Fruit fly (Drosophila melanogaster): Measurements from ENCODE around the gene Axn.

Axn gene

dm6 chr3R:30062543-30062942, 39.9 kb downstream of the Axn start (continued):
- TF ChIP-seq danr (GFP tag; IDR thresholded peaks at IDR 0.05) (no peak), Bdp1 (GFP tag; optimal IDR thresholded peaks at IDR 0.05) (no peak), CG12391 (tag; optimal IDR thresholded peaks at IDR 0.05) (no peak), CG7357 (GFP tag; IDR thresholded peaks at IDR 0.05) (no peak), az2 (GFP tag; optimal IDR thresholded peaks at IDR 0.05) (no peak), YL-1 (GFP tag; optimal IDR thresholded peaks at IDR 0.05) (no peak), CG42726 (GFP tag; IDR thresholded peaks at IDR 0.05; ENCODE audit: partially characterized antibody) (no peak), CG7556 (GFP tag; optimal IDR thresholded peaks at IDR 0.05) (no peak), HmgD (GFP tag; optimal IDR thresholded peaks at IDR 0.05) (no peak), CG30403 (GFP tag; optimal IDR thresholded peaks at IDR 0.05) (no peak), kah (GFP tag; optimal IDR thresholded peaks at IDR 0.05) (no peak), fd102C (GFP tag; optimal IDR thresholded peaks at IDR 0.05) (no peak), CG12942 (GFP tag; optimal IDR thresholded peaks at IDR 0.05) (no peak), CG11723 (GFP tag; optimal IDR thresholded peaks at IDR 0.05) (no peak), Adf1 (GFP tag; IDR thresholded peaks at IDR 0.05) (peak; percentile 17; the same call in 1 of the 2 replicates), CG2199 (GFP tag; IDR thresholded peaks at IDR 0.05) (no peak), CG18011 (GFP tag; optimal IDR thresholded peaks at IDR 0.05) (no peak), tll (GFP tag; optimal IDR thresholded peaks at IDR 0.05) (no peak), wek (GFP tag; optimal IDR thresholded peaks at IDR 0.05) (no peak), odd (GFP tag; optimal IDR thresholded peaks at IDR 0.05) (no peak), Camta (GFP tag; optimal IDR thresholded peaks at IDR 0.05) (no peak), CG3281 (GFP tag; optimal IDR thresholded peaks at IDR 0.05) (no peak), Rx (GFP tag; IDR thresholded peaks at IDR 0.05) (no peak), gce (GFP tag; IDR thresholded peaks at IDR 0.05) (no peak), Hmr (GFP tag; optimal IDR thresholded peaks at IDR 0.05) (no peak), CG7372 (GFP tag; IDR thresholded peaks at IDR 0.05) (no peak), ssp (GFP tag; IDR thresholded peaks at IDR 0.05) (no peak), CG10321 (GFP tag; IDR thresholded peaks at IDR 0.05) (peak; percentile 20; the same call in 1 of the 2 replicates), CG16779 (GFP tag; IDR thresholded peaks at IDR 0.05) (no peak), zfh1 (GFP tag; IDR thresholded peaks at IDR 0.05) (no peak), CG12155 (GFP tag; optimal IDR thresholded peaks at IDR 0.05) (no peak), twi (tag; optimal IDR thresholded peaks at IDR 0.05) (no peak), Chrac-16 (GFP tag; optimal IDR thresholded peaks at IDR 0.05) (no peak), Ada2b (GFP tag; IDR thresholded peaks at IDR 0.05) (0 out of 2 replicates have a peak, but pooled peaks have one; percentile 11), CG17829 (tag; optimal IDR thresholded peaks at IDR 0.05) (no peak), CG32772 (GFP tag; IDR thresholded peaks at IDR 0.05) (no peak), HHEX (GFP tag; optimal IDR thresholded peaks at IDR 0.05) (no peak), Rfx (GFP tag; IDR thresholded peaks at IDR 0.05) (peak; percentile 11; the same call in 1 of the 2 replicates), CG11093 (GFP tag; IDR thresholded peaks at IDR 0.05) (no peak), CG6683 (GFP tag; optimal IDR thresholded peaks at IDR 0.05) (no peak), gem (tag; optimal IDR thresholded peaks at IDR 0.05) (no peak), MTF-1 (GFP tag; optimal IDR thresholded peaks at IDR 0.05; ENCODE audit: borderline replicate concordance) (no peak), exex (tag; optimal IDR thresholded peaks at IDR 0.05) (peak; percentile 95), Myb (GFP tag; optimal IDR thresholded peaks at IDR 0.05) (no peak), CG33557 (GFP tag; optimal IDR thresholded peaks at IDR 0.05) (no peak), ham (GFP tag; IDR thresholded peaks at IDR 0.05) (peak; percentile 58; the same call in 1 of the 2 replicates), CG17802 (tag; optimal IDR thresholded peaks at IDR 0.05) (no peak), CG18599 (GFP tag; optimal IDR thresholded peaks at IDR 0.05) (peak; percentile 43), fd96Cb (tag; optimal IDR thresholded peaks at IDR 0.05) (no peak), CG31388 (GFP tag; optimal IDR thresholded peaks at IDR 0.05) (no peak), sug (tag; optimal IDR thresholded peaks at IDR 0.05) (peak; percentile 77), cad (GFP tag; optimal IDR thresholded peaks at IDR 0.05) (peak; percentile 18)

Measured in whole organism, embryonic.